Worm (Caenorhabditis elegans) whole organism, L2 larva: Measurements from ENCODE around the gene K06H6.1.
A peak's percentile ranks its signal among the peaks of the same experiment; 100 is the strongest.

Experiments
- Y55F3AM.14 ChIP-seq: fragments of 200-800 bp; sonication (Bioruptor generic); optimal IDR thresholded peaks from 2 replicates; lab custom pipeline; 2018; ENCODE audit warnings: mild to moderate bottlenecking, missing genetic modification characterization, missing compliant biosample characterization
- alr-1 ChIP-seq: fragments of 150-350 bp; optimal IDR thresholded peaks from 2 replicates; lab custom pipeline; 2014; ENCODE audit warnings: missing biosample characterization, missing genetic modification characterization
- aly-2 ChIP-seq: fragments of 150-350 bp; optimal IDR thresholded peaks from 2 replicates; lab custom pipeline; 2014; ENCODE audit warnings: missing biosample characterization, missing genetic modification characterization
- ama-1 ChIP-seq: fragments of 150-350 bp; optimal IDR thresholded peaks from 2 replicates; lab custom pipeline; 2018; ENCODE audit warnings: inconsistent platforms
- blmp-1 ChIP-seq: sonication (generic microtip); optimal IDR thresholded peaks from 2 replicates; lab custom pipeline; 2017; ENCODE audit warnings: missing genetic modification characterization, mild to moderate bottlenecking, missing compliant biosample characterization, antibody characterized with exemption, moderate library complexity; ENCODE audit not compliant: insufficient read depth
- ceh-16 ChIP-seq: fragments of 150-350 bp; optimal IDR thresholded peaks from 2 replicates; lab custom pipeline; 2014; ENCODE audit warnings: missing biosample characterization, missing genetic modification characterization
- ceh-82 ChIP-seq: fragments of 150-350 bp; optimal IDR thresholded peaks from 2 replicates; lab custom pipeline; 2014; ENCODE audit warnings: missing biosample characterization, missing genetic modification characterization
- egl-27 ChIP-seq: sonication (generic microtip); optimal IDR thresholded peaks from 3 replicates; lab custom pipeline; 2017; ENCODE audit warnings: missing biosample characterization, missing genetic modification reagents, missing genetic modification characterization
- elt-1 ChIP-seq: fragments of 150-350 bp; optimal IDR thresholded peaks from 2 replicates; lab custom pipeline; 2014; ENCODE audit warnings: missing biosample characterization, missing genetic modification characterization
- fos-1 ChIP-seq: fragments of 150-350 bp; optimal IDR thresholded peaks from 2 replicates; lab custom pipeline; 2014; ENCODE audit warnings: missing biosample characterization, missing genetic modification characterization
- gmeb-1 ChIP-seq: fragments of 150-350 bp; optimal IDR thresholded peaks from 2 replicates; lab custom pipeline; 2014; ENCODE audit warnings: missing biosample characterization, missing genetic modification characterization
- lin-11 ChIP-seq: fragments of 150-350 bp; sonication (generic microtip); optimal IDR thresholded peaks from 2 replicates; lab custom pipeline; 2014; ENCODE audit warnings: missing biosample characterization, missing genetic modification characterization, inconsistent platforms, mixed read lengths
- lin-13 ChIP-seq: fragments of 150-350 bp; optimal IDR thresholded peaks from 2 replicates; lab custom pipeline; 2014; ENCODE audit warnings: missing biosample characterization, missing genetic modification reagents, missing genetic modification characterization
- mab-5 ChIP-seq: fragments of 150-350 bp; optimal IDR thresholded peaks from 2 replicates; lab custom pipeline; 2014; ENCODE audit warnings: missing biosample characterization, missing genetic modification characterization
- mbf-1 ChIP-seq: sonication (generic microtip); optimal IDR thresholded peaks from 2 replicates; lab custom pipeline; 2017; ENCODE audit warnings: missing biosample characterization, missing genetic modification characterization
- nhr-11 ChIP-seq: fragments of 150-350 bp; optimal IDR thresholded peaks from 2 replicates; lab custom pipeline; 2014; ENCODE audit warnings: missing biosample characterization, missing genetic modification characterization
- nhr-12 ChIP-seq: fragments of 150-350 bp; optimal IDR thresholded peaks from 2 replicates; lab custom pipeline; 2014; ENCODE audit warnings: missing biosample characterization, missing genetic modification characterization
- nhr-129 ChIP-seq: fragments of 150-350 bp; optimal IDR thresholded peaks from 2 replicates; lab custom pipeline; 2014; ENCODE audit warnings: missing biosample characterization, missing genetic modification characterization
- nhr-21 ChIP-seq: fragments of 150-350 bp; optimal IDR thresholded peaks from 2 replicates; lab custom pipeline; 2014; ENCODE audit warnings: missing biosample characterization, missing genetic modification characterization
- nhr-23 ChIP-seq: fragments of 150-350 bp; optimal IDR thresholded peaks from 2 replicates; lab custom pipeline; 2014; ENCODE audit warnings: missing biosample characterization, missing genetic modification reagents, missing genetic modification characterization
- nhr-237 ChIP-seq: fragments of 150-350 bp; optimal IDR thresholded peaks from 2 replicates; lab custom pipeline; 2014; ENCODE audit warnings: missing biosample characterization, missing genetic modification characterization
- nhr-25 ChIP-seq: fragments of 150-350 bp; sonication (generic microtip); optimal IDR thresholded peaks from 3 replicates; lab custom pipeline; 2014; ENCODE audit warnings: missing biosample characterization, missing genetic modification characterization
- nhr-6 ChIP-seq: fragments of 150-350 bp; optimal IDR thresholded peaks from 2 replicates; lab custom pipeline; 2014; ENCODE audit warnings: missing biosample characterization, missing genetic modification characterization
- peb-1 ChIP-seq: fragments of 150-350 bp; optimal IDR thresholded peaks from 2 replicates; lab custom pipeline; 2014; ENCODE audit warnings: missing biosample characterization, missing genetic modification characterization
- sem-4 ChIP-seq: fragments of 150-350 bp; optimal IDR thresholded peaks from 2 replicates; lab custom pipeline; 2014; ENCODE audit warnings: missing biosample characterization, missing genetic modification reagents, missing genetic modification characterization
- skn-1 ChIP-seq: sonication (generic microtip); optimal IDR thresholded peaks from 2 replicates; lab custom pipeline; 2017; ENCODE audit warnings: missing biosample characterization, missing genetic modification characterization
- sma-3 ChIP-seq: sonication (generic microtip); optimal IDR thresholded peaks from 2 replicates; lab custom pipeline; 2016; ENCODE audit warnings: missing genetic modification reagents, missing genetic modification characterization, missing compliant biosample characterization
- sma-9 ChIP-seq, 2 experiments: fragments of 150-350 bp in 1 of 2; sonication (generic microtip) in 1 of 2; optimal IDR thresholded peaks; 2 replicates each; lab custom pipeline; 2014 to 2016; ENCODE audit warnings: missing genetic modification characterization in 2 of 2, mild to moderate bottlenecking in 1 of 2, missing biosample characterization in 1 of 2, missing compliant biosample characterization in 1 of 2, missing genetic modification reagents in 1 of 2, moderate library complexity in 1 of 2
- snpc-4 ChIP-seq: fragments of 150-350 bp; optimal IDR thresholded peaks from 2 replicates; lab custom pipeline; 2014; ENCODE audit warnings: missing biosample characterization, missing genetic modification characterization
- unc-39 ChIP-seq: fragments of 150-350 bp; optimal IDR thresholded peaks from 2 replicates; lab custom pipeline; 2014; ENCODE audit warnings: missing biosample characterization, missing genetic modification characterization
- unc-55 ChIP-seq: fragments of 150-350 bp; sonication (generic microtip); optimal IDR thresholded peaks from 3 replicates; lab custom pipeline; 2014; ENCODE audit warnings: missing biosample characterization, missing genetic modification reagents, missing genetic modification characterization
- unc-62 ChIP-seq: fragments of 150-350 bp; optimal IDR thresholded peaks from 2 replicates; lab custom pipeline; 2014; ENCODE audit warnings: missing biosample characterization, missing genetic modification reagents, missing genetic modification characterization
- ztf-1 ChIP-seq: fragments of 200-800 bp; sonication (Bioruptor generic); conservative IDR thresholded peaks from 2 replicates; pipeline ENCODE4 v1.3.6; 2022; ENCODE audit warnings: missing genetic modification characterization, missing compliant biosample characterization
- ztf-11 ChIP-seq: sonication (generic microtip); optimal IDR thresholded peaks from 2 replicates; lab custom pipeline; 2017; ENCODE audit warnings: missing biosample characterization, missing genetic modification characterization

Gene K06H6.1

DNA sequence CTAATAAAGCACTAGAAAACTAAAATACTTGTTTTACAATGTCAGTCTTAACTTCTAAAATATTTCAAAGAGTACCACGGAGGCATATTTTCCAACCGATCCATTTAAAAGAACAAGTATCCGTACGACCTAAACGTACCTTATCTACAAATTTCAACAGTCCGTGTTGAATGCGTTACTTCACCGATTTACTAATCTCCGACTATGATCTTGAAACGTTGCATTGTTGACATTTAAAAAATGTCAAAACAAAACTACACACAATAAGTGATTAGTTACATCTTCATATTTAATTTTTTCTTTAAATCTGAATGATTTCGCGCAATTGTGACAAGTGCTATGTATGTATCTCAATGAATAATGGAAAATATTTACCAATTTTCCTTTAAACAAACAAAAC lies 9.9 kb downstream of the K06H6.1 start:
- peak; percentile 66 for TF ChIP-seq sma-9 (GFP tag; optimal IDR thresholded peaks at IDR 0.05; lab: Kevin White, UChicago)
- TF ChIP-seq sma-9 (tag; optimal IDR thresholded peaks at IDR 0.05; lab: Kevin White, UChicago), result no peak
- peak; percentile 24 for TF ChIP-seq nhr-25
- peak; percentile 61 for TF ChIP-seq ceh-16 (tag; lab: Kevin White, UChicago)
- peak; percentile 72 for TF ChIP-seq elt-1 (tag; lab: Kevin White, UChicago)
- TF ChIP-seq ztf-1, result no peak

DNA sequence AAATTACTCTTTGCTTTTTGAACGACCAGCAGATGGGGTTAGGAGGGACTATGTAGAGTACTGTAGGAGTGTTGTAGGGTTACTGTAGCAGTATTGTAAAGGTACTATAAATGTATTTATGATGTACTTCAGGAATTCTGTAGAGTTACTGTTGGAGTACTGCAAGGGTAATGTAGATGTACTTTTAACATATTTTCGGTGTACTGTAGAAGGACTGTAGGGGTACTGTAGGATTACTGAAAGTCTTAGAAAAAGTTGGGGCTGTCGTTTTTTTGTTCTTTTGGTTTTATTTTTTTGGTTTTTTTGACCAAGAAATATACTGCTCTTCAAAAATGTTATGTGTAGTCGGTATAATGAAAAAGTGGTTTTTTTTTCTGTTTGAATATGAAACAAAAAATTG lies 10.7 kb downstream of the K06H6.1 start:
- TF ChIP-seq ama-1 (lab: Kevin White, UChicago) (no peak), ztf-11 (tag; lab: Kevin White, UChicago) (no peak), sem-4 (no peak), skn-1 (tag; lab: Kevin White, UChicago) (no peak), mab-5 (tag; lab: Kevin White, UChicago) (no peak), egl-27 (tag; lab: Kevin White, UChicago) (no peak), nhr-23 (tag; lab: Kevin White, UChicago) (no peak), fos-1 (no peak), peb-1 (tag; lab: Kevin White, UChicago) (no peak), Y55F3AM.14 (GFP tag; lab: Kevin White, UChicago) (no peak), lin-13 (GFP tag; lab: Kevin White, UChicago) (no peak), snpc-4 (tag; lab: Kevin White, UChicago) (no peak), mbf-1 (tag; lab: Kevin White, UChicago) (no peak), ceh-16 (tag; lab: Kevin White, UChicago) (no peak), elt-1 (tag; lab: Kevin White, UChicago) (no peak), gmeb-1 (no peak), nhr-237 (tag; lab: Kevin White, UChicago) (no peak), nhr-21 (tag; lab: Kevin White, UChicago) (no peak), nhr-25 (no peak)
- TF ChIP-seq, all 48 proteins: peak for 0

ce11 chrV:599783-600182 lies 11.9 kb downstream of the K06H6.1 start:
- TF ChIP-seq sma-9 (GFP tag; optimal IDR thresholded peaks at IDR 0.05; lab: Kevin White, UChicago), result peak; percentile 47
- TF ChIP-seq sma-9 (tag; optimal IDR thresholded peaks at IDR 0.05; lab: Kevin White, UChicago), result no peak
- peak; percentile 2 for TF ChIP-seq ceh-16 (tag; lab: Kevin White, UChicago)
- no peak for TF ChIP-seq Y55F3AM.14 (GFP tag; lab: Kevin White, UChicago)
- no peak for TF ChIP-seq nhr-23 (tag; lab: Kevin White, UChicago)
- TF ChIP-seq alr-1 (tag; lab: Kevin White, UChicago), result no peak

- TF ChIP-seq sma-3 (GFP tag; lab: Kevin White, UChicago) (no peak), blmp-1 (no peak), alr-1 (tag; lab: Kevin White, UChicago) (no peak), nhr-6 (tag; lab: Kevin White, UChicago) (no peak), aly-2 (tag; lab: Kevin White, UChicago) (no peak), fos-1 (no peak), lin-11 (tag; lab: Kevin White, UChicago) (no peak), unc-62 (GFP tag; lab: Kevin White, UChicago) (no peak), ceh-16 (tag; lab: Kevin White, UChicago) (no peak), mab-5 (tag; lab: Kevin White, UChicago) (no peak), gmeb-1 (no peak)
- TF ChIP-seq, all 48 proteins: peak for 0
These were observed 12.3 kb downstream of the K06H6.1 start, which contains the start of gene nhr-251 for ce11 chrV:600231-600630. Gene nhr-251 (plus strand): TSS chrV:600531.

ce11 chrV:604105-604504 lies 16.2 kb downstream of the K06H6.1 start, which contains the start of gene srlf-37:
Gene srlf-37 (minus strand): TSS chrV:604205.
- TF ChIP-seq ceh-82 (tag; lab: Kevin White, UChicago) (no peak), elt-1 (tag; lab: Kevin White, UChicago) (no peak), unc-39 (tag; lab: Kevin White, UChicago) (no peak), nhr-237 (tag; lab: Kevin White, UChicago) (no peak), ztf-11 (tag; lab: Kevin White, UChicago) (no peak), egl-27 (tag; lab: Kevin White, UChicago) (no peak), nhr-12 (no peak), nhr-129 (no peak), aly-2 (tag; lab: Kevin White, UChicago) (no peak), mbf-1 (tag; lab: Kevin White, UChicago) (no peak), nhr-11 (tag; lab: Kevin White, UChicago) (no peak), mab-5 (tag; lab: Kevin White, UChicago) (no peak), unc-55 (GFP tag; lab: Kevin White, UChicago) (no peak), ztf-1 (no peak)
